Worm (Caenorhabditis elegans): ENCODE results near the gene T22C8.6.

ce11 chrII:8585036-8585627 is 44.9 kb downstream of the T22C8.6 start, which contains the start of gene F54C9.11:
- TF ChIP-seq ref-1 (GFP tag; conservative IDR thresholded peaks at IDR 0.05), result no peak
- no peak for TF ChIP-seq flt-1 (GFP tag; IDR thresholded peaks at IDR 0.05)
- no peak for TF ChIP-seq ztf-29 (GFP tag; IDR thresholded peaks at IDR 0.05)

All from whole organism, midembryonic.